Worm (Caenorhabditis elegans): ENCODE data around the gene F59B10.4.
A peak's percentile ranks its signal among the peaks of the same experiment; 100 is the strongest.

- TF ChIP-seq unc-39 (tag; optimal IDR thresholded peaks at IDR 0.05) (no peak), pqm-1 (tag; optimal IDR thresholded peaks at IDR 0.05) (no peak), ceh-16 (tag; optimal IDR thresholded peaks at IDR 0.05) (no peak), jun-1 (tag; optimal IDR thresholded peaks at IDR 0.05) (no peak), R02D3.7 (tag; optimal IDR thresholded peaks at IDR 0.05) (no peak), ama-1 (optimal IDR thresholded peaks at IDR 0.05) (peak; percentile 95), snpc-4 (tag; optimal IDR thresholded peaks at IDR 0.05) (no peak), skn-1 (tag; optimal IDR thresholded peaks at IDR 0.05) (no peak), nhr-28 (tag; optimal IDR thresholded peaks at IDR 0.05) (no peak), lin-15B (tag; optimal IDR thresholded peaks at IDR 0.05) (no peak), daf-12 (tag; optimal IDR thresholded peaks at IDR 0.05) (no peak), nhr-237 (tag; optimal IDR thresholded peaks at IDR 0.05) (no peak), elt-1 (tag; optimal IDR thresholded peaks at IDR 0.05) (no peak), ztf-11 (tag; optimal IDR thresholded peaks at IDR 0.05) (no peak)
Measured at ce11 chrII:10544374-10544908, 25.5 kb upstream of the F59B10.4 start.
